Worm (Caenorhabditis elegans) whole organism, L3 larva: ENCODE measurements around the gene nol-9.

Experiments
- ama-1 ChIP-seq: fragments of 150-350 bp; optimal IDR thresholded peaks from 2 replicates; lab custom pipeline; 2018
- ceh-16 ChIP-seq: sonication (generic microtip); optimal IDR thresholded peaks from 2 replicates; lab custom pipeline; 2017; ENCODE audit warnings: missing biosample characterization, missing genetic modification characterization
- egl-27 ChIP-seq: sonication (generic microtip); optimal IDR thresholded peaks from 4 replicates; lab custom pipeline; 2017; ENCODE audit warnings: missing biosample characterization, missing genetic modification reagents, missing genetic modification characterization
- fkh-10 ChIP-seq: sonication (generic microtip); optimal IDR thresholded peaks from 2 replicates; lab custom pipeline; 2017; ENCODE audit warnings: missing biosample characterization, missing genetic modification reagents, missing genetic modification characterization
- lin-39 ChIP-seq: fragments of 150-350 bp; optimal IDR thresholded peaks from 2 replicates; lab custom pipeline; 2018; ENCODE audit warnings: missing biosample characterization, missing genetic modification reagents, missing genetic modification characterization
- nhr-11 ChIP-seq: fragments of 150-350 bp; optimal IDR thresholded peaks from 2 replicates; lab custom pipeline; 2014; ENCODE audit warnings: missing biosample characterization, missing genetic modification characterization
- nhr-25 ChIP-seq: sonication (generic microtip); optimal IDR thresholded peaks from 2 replicates; lab custom pipeline; 2017; ENCODE audit warnings: missing biosample characterization, missing genetic modification characterization
- nhr-28 ChIP-seq: fragments of 150-350 bp; optimal IDR thresholded peaks from 2 replicates; lab custom pipeline; 2014; ENCODE audit warnings: missing biosample characterization, missing genetic modification characterization
- nhr-76 ChIP-seq: fragments of 150-350 bp; sonication (generic microtip); optimal IDR thresholded peaks from 5 replicates; lab custom pipeline; 2014; ENCODE audit warnings: missing biosample characterization, missing genetic modification characterization
- pha-4 ChIP-seq: fragments of 150-350 bp; optimal IDR thresholded peaks from 2 replicates; lab custom pipeline; 2014; ENCODE audit warnings: missing biosample characterization, missing genetic modification reagents, missing genetic modification characterization
- skn-1 ChIP-seq: fragments of 150-350 bp; optimal IDR thresholded peaks from 2 replicates; lab custom pipeline; 2014; ENCODE audit warnings: missing biosample characterization, missing genetic modification characterization
- snpc-4 ChIP-seq: fragments of 150-350 bp; optimal IDR thresholded peaks from 2 replicates; lab custom pipeline; 2014; ENCODE audit warnings: missing biosample characterization, missing genetic modification characterization
- tbx-2 ChIP-seq: sonication (generic microtip); optimal IDR thresholded peaks from 2 replicates; lab custom pipeline; 2016; ENCODE audit warnings: mild to moderate bottlenecking, missing genetic modification characterization, missing compliant biosample characterization
- unc-62 ChIP-seq: fragments of 150-350 bp; sonication (generic microtip); optimal IDR thresholded peaks from 4 replicates; lab custom pipeline; 2014; ENCODE audit warnings: missing biosample characterization, missing genetic modification reagents, missing genetic modification characterization

DNA sequence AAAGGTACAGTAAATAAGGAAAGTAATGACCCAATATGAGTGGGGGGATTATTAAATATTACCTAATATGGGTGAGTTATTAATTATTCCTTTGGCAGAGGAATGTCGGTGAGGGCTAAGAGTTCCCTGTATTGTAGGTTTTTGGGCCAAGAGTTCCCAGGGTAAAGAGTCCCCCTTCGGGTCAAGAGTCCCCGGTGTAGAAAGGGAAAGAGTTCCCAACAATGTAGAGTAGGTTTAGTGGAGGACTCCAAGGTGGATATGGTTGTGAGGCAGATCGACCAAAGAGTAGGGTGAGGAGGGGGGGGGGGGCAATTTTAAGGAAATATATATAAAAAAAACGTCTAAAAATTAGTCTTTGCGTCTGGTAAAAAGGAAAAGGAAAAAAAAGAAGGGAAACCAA is 34.6 kb downstream of the nol-9 start:
- TF ChIP-seq nhr-25 (tag; lab: Kevin White, UChicago) (no peak), pha-4 (tag; lab: Kevin White, UChicago) (no peak), snpc-4 (no peak), egl-27 (no peak), ceh-16 (no peak), nhr-28 (tag; lab: Kevin White, UChicago) (no peak), ama-1 (lab: Kevin White, UChicago) (no peak), skn-1 (tag; lab: Kevin White, UChicago) (no peak), fkh-10 (GFP tag; lab: Kevin White, UChicago) (no peak), lin-39 (tag; lab: Kevin White, UChicago) (no peak), nhr-76 (tag; lab: Kevin White, UChicago) (no peak), nhr-11 (tag; lab: Kevin White, UChicago) (no peak), unc-62 (no peak), tbx-2 (tag; lab: Kevin White, UChicago) (no peak)
